Fruit fly (Drosophila melanogaster) whole organism, wandering third instar larva: ENCODE results near the gene Vps11.

Experiments used
- CG9705 ChIP-seq: fragments of 200-800 bp; sonication (Bioruptor generic); optimal IDR thresholded peaks from 2 replicates; lab custom pipeline; 2018; ENCODE audit warnings: missing biosample characterization, mild to moderate bottlenecking, missing genetic modification characterization
- CrebA ChIP-seq: fragments of 200-800 bp; sonication (Bioruptor generic); optimal IDR thresholded peaks from 2 replicates; lab custom pipeline; 2016; ENCODE audit warnings: missing biosample characterization, mild to moderate bottlenecking, missing genetic modification characterization, borderline replicate concordance
- Dfd ChIP-seq: fragments of >200 bp; optimal IDR thresholded peaks from 2 replicates; lab custom pipeline; 2017; ENCODE audit warnings: missing biosample characterization, missing genetic modification characterization
- Dif ChIP-seq: fragments of 200-275, 200-300 bp; sonication (Bioruptor generic); optimal IDR thresholded peaks from 2 replicates; lab custom pipeline; 2018; ENCODE audit warnings: missing biosample characterization, missing genetic modification characterization; ENCODE audit not compliant: partially characterized antibody
- GATAd ChIP-seq: sonication (Bioruptor generic); optimal IDR thresholded peaks from 2 replicates; lab custom pipeline; 2016; ENCODE audit warnings: missing biosample characterization, missing genetic modification characterization
- Hnf4 ChIP-seq: fragments of 200-800 bp; sonication (Bioruptor generic); optimal IDR thresholded peaks from 2 replicates; lab custom pipeline; 2016; ENCODE audit warnings: missing biosample characterization, mild to moderate bottlenecking, missing genetic modification characterization
- Hr78 ChIP-seq: fragments of >200 bp; optimal IDR thresholded peaks from 2 replicates; lab custom pipeline; 2017; ENCODE audit warnings: missing biosample characterization, missing genetic modification characterization
- Hr83 ChIP-seq: fragments of 200-300 bp; sonication (Bioruptor generic); optimal IDR thresholded peaks from 2 replicates; lab custom pipeline; 2016; ENCODE audit warnings: missing biosample characterization, mild to moderate bottlenecking, missing genetic modification characterization, moderate library complexity; ENCODE audit not compliant: poor library complexity, severe bottlenecking
- Jra ChIP-seq: sonication (Bioruptor generic); optimal IDR thresholded peaks from 2 replicates; lab custom pipeline; 2016; ENCODE audit warnings: missing biosample characterization, missing genetic modification characterization
- Myc ChIP-seq: fragments of >200 bp; optimal IDR thresholded peaks from 2 replicates; lab custom pipeline; 2017
- N ChIP-seq: fragments of >200 bp; optimal IDR thresholded peaks from 2 replicates; lab custom pipeline; 2018; ENCODE audit warnings: missing biosample characterization, missing external identifiers, missing genetic modification characterization
- OdsH ChIP-seq: fragments of 200-800 bp; sonication (Bioruptor generic); optimal IDR thresholded peaks from 2 replicates; lab custom pipeline; 2016; ENCODE audit warnings: missing biosample characterization, mild to moderate bottlenecking, missing genetic modification characterization
- Rel ChIP-seq, 2 experiments: fragments of 200-800 bp; sonication (Bioruptor generic) in 1 of 2; optimal IDR thresholded peaks; 2 replicates in 1 of 2; 3 replicates in 1 of 2; lab custom pipeline; 2016 to 2019; ENCODE audit warnings: mild to moderate bottlenecking in 2 of 2, missing biosample characterization in 2 of 2, missing genetic modification characterization in 2 of 2, moderate library complexity in 1 of 2
- Sp1 ChIP-seq: fragments of 200-800 bp; sonication (Bioruptor generic); optimal IDR thresholded peaks from 3 replicates; lab custom pipeline; 2019; ENCODE audit warnings: missing biosample characterization, mild to moderate bottlenecking, missing genetic modification characterization, moderate library complexity
- br ChIP-seq: fragments of 200-800 bp; sonication (Bioruptor generic); optimal IDR thresholded peaks from 2 replicates; lab custom pipeline; 2016; ENCODE audit warnings: missing biosample characterization, missing genetic modification characterization
- brk ChIP-seq: fragments of 200-800 bp; sonication (Bioruptor generic); optimal IDR thresholded peaks from 2 replicates; lab custom pipeline; 2016; ENCODE audit warnings: missing biosample characterization, mild to moderate bottlenecking, missing genetic modification characterization
- dmrt93B ChIP-seq: fragments of 200-800 bp; sonication (Bioruptor generic); optimal IDR thresholded peaks from 2 replicates; lab custom pipeline; 2018; ENCODE audit warnings: missing biosample characterization, mild to moderate bottlenecking, missing genetic modification characterization
- fru ChIP-seq: fragments of 200-800 bp; sonication (Bioruptor generic); optimal IDR thresholded peaks from 3 replicates; lab custom pipeline; 2016; ENCODE audit warnings: missing biosample characterization, mild to moderate bottlenecking, missing genetic modification characterization
- h ChIP-seq: fragments of 200-800 bp; sonication (Bioruptor generic); optimal IDR thresholded peaks from 3 replicates; lab custom pipeline; 2016; ENCODE audit warnings: missing biosample characterization, mild to moderate bottlenecking, missing genetic modification characterization
- lola ChIP-seq: fragments of >200 bp; optimal IDR thresholded peaks from 2 replicates; lab custom pipeline; 2017; ENCODE audit warnings: missing biosample characterization, missing genetic modification characterization
- pan ChIP-seq: fragments of >200 bp; optimal IDR thresholded peaks from 2 replicates; lab custom pipeline; 2017
- sage ChIP-seq: fragments of 200-800 bp; sonication (Bioruptor generic); optimal IDR thresholded peaks from 2 replicates; lab custom pipeline; 2016; ENCODE audit warnings: missing biosample characterization, mild to moderate bottlenecking, missing genetic modification characterization
- sv ChIP-seq: fragments of 200-800 bp; sonication (Bioruptor generic); optimal IDR thresholded peaks from 3 replicates; lab custom pipeline; 2016; ENCODE audit warnings: missing biosample characterization, missing genetic modification characterization
- usp ChIP-seq: fragments of >200 bp; optimal IDR thresholded peaks from 2 replicates; lab custom pipeline; 2017; ENCODE audit warnings: missing biosample characterization, missing genetic modification characterization
- woc ChIP-seq: sonication (Bioruptor generic); optimal IDR thresholded peaks from 2 replicates; lab custom pipeline; 2016; ENCODE audit warnings: missing biosample characterization, mild to moderate bottlenecking, missing genetic modification characterization

Gene Vps11

dm6 chr3L:23150297-23150919 is at the start of gene Vps11:
Gene Vps11 (minus strand): TSS chr3L:23150499.
- TF ChIP-seq Myc (peak; percentile 5), N (GFP tag; lab: Kevin White, UChicago) (peak; percentile 5), woc (GFP tag; lab: Kevin White, UChicago) (peak; percentile 19), GATAd (GFP tag; lab: Kevin White, UChicago) (no peak), sage (GFP tag; lab: Kevin White, UChicago) (no peak)

dm6 chr3L:23174146-23174545 is 23.8 kb upstream of the Vps11 start, which contains the start of gene CG34031:
Gene CG34031 (plus strand): TSS chr3L:23174446.
- TF ChIP-seq dmrt93B (GFP tag; lab: Kevin White, UChicago) = no peak
- TF ChIP-seq GATAd (GFP tag; lab: Kevin White, UChicago) = no peak
- no peak for TF ChIP-seq fru (GFP tag; lab: Kevin White, UChicago)
- no peak for TF ChIP-seq usp
- no peak for TF ChIP-seq Rel (GFP tag; optimal IDR thresholded peaks at IDR 0.05; lab: Kevin White, UChicago)
- TF ChIP-seq Rel (tag; optimal IDR thresholded peaks at IDR 0.05; lab: Kevin White, UChicago) = no peak
- TF ChIP-seq Hnf4 (GFP tag; lab: Kevin White, UChicago) = no peak
- no peak for TF ChIP-seq Jra
- TF ChIP-seq Sp1 (GFP tag; lab: Kevin White, UChicago) = no peak
- TF ChIP-seq pan (lab: Kevin White, UChicago) = no peak
- no peak for TF ChIP-seq Hr83 (GFP tag; lab: Kevin White, UChicago)

dm6 chr3L:23125736-23126135 is 24.6 kb downstream of the Vps11 start, which contains the start of gene CG33217:
Gene CG33217 (plus strand): TSS chr3L:23126025.
- no peak for TF ChIP-seq h (GFP tag; lab: Kevin White, UChicago)
- no peak for TF ChIP-seq sv (GFP tag; lab: Kevin White, UChicago)
- peak; percentile 63 for TF ChIP-seq woc (GFP tag; lab: Kevin White, UChicago)
- no peak for TF ChIP-seq CG9705 (GFP tag; lab: Kevin White, UChicago)
- TF ChIP-seq lola (GFP tag; lab: Kevin White, UChicago) = no peak
- no peak for TF ChIP-seq GATAd (GFP tag; lab: Kevin White, UChicago)
- TF ChIP-seq Sp1 (GFP tag; lab: Kevin White, UChicago) = no peak
- no peak for TF ChIP-seq OdsH (GFP tag; lab: Kevin White, UChicago)
- no peak for TF ChIP-seq Dif (GFP tag; lab: Kevin White, UChicago)
- peak; percentile 44 for TF ChIP-seq N (GFP tag; lab: Kevin White, UChicago)
- TF ChIP-seq br = no peak
- TF ChIP-seq pan (lab: Kevin White, UChicago) = no peak
- TF ChIP-seq usp = no peak

- TF ChIP-seq Jra = peak; percentile 1
- peak; percentile 62 for TF ChIP-seq woc (GFP tag; lab: Kevin White, UChicago)
- TF ChIP-seq CrebA (GFP tag; lab: Kevin White, UChicago) = no peak
- no peak for TF ChIP-seq Dfd (GFP tag; lab: Kevin White, UChicago)
- no peak for TF ChIP-seq Hr78 (GFP tag; lab: Kevin White, UChicago)
- TF ChIP-seq brk (GFP tag; lab: Kevin White, UChicago) = no peak
Measured at dm6 chr3L:23099394-23099977, 50.8 kb downstream of the Vps11 start.
